Worm (Caenorhabditis elegans) whole organism, late embryonic: ENCODE measurements around the gene bbs-2.

Experiments
- K02D7.2 ChIP-seq: sonication (generic microtip); optimal IDR thresholded peaks from 2 replicates; lab custom pipeline; 2017; ENCODE audit warnings: mild to moderate bottlenecking, missing genetic modification characterization, missing compliant biosample characterization
- Y22D7AL.16 ChIP-seq: sonication (generic microtip); optimal IDR thresholded peaks from 2 replicates; lab custom pipeline; 2016; ENCODE audit warnings: missing genetic modification characterization, missing compliant biosample characterization
- ama-1 ChIP-seq: fragments of 150-350 bp; optimal IDR thresholded peaks from 2 replicates; lab custom pipeline; 2014
- ceh-14 ChIP-seq: sonication (generic microtip); optimal IDR thresholded peaks from 2 replicates; lab custom pipeline; 2016; ENCODE audit warnings: missing genotype, missing genetic modification characterization, missing compliant biosample characterization
- ceh-19 ChIP-seq: fragments of 200-800 bp; sonication (Bioruptor generic); optimal IDR thresholded peaks from 2 replicates; lab custom pipeline; 2018; ENCODE audit warnings: mild to moderate bottlenecking, missing genetic modification characterization, missing compliant biosample characterization
- ceh-2 ChIP-seq: sonication (generic microtip); optimal IDR thresholded peaks from 2 replicates; lab custom pipeline; 2016; ENCODE audit warnings: missing genotype, missing genetic modification characterization, missing compliant biosample characterization
- ceh-22 ChIP-seq: sonication (generic microtip); optimal IDR thresholded peaks from 2 replicates; lab custom pipeline; 2017; ENCODE audit warnings: missing biosample characterization, missing genetic modification characterization
- ceh-24 ChIP-seq: sonication (generic microtip); optimal IDR thresholded peaks from 2 replicates; lab custom pipeline; 2016; ENCODE audit warnings: mild to moderate bottlenecking, missing genetic modification characterization, missing compliant biosample characterization
- ceh-30 ChIP-seq: fragments of 150-350 bp; optimal IDR thresholded peaks from 2 replicates; lab custom pipeline; 2014; ENCODE audit warnings: missing biosample characterization, missing genetic modification characterization
- ceh-34 ChIP-seq: sonication (generic microtip); optimal IDR thresholded peaks from 2 replicates; lab custom pipeline; 2016; ENCODE audit warnings: mild to moderate bottlenecking, missing genetic modification characterization, missing compliant biosample characterization
- ceh-45 ChIP-seq: fragments of 200-800 bp; sonication (Bioruptor generic); IDR thresholded peaks from 2 replicates; pipeline ENCODE4 v1.3.6; 2022; ENCODE audit warnings: missing genetic modification reagents, missing genetic modification characterization, missing compliant biosample characterization
- ceh-6 ChIP-seq: fragments of 200-800 bp; sonication (Bioruptor generic); optimal IDR thresholded peaks from 2 replicates; lab custom pipeline; 2018; ENCODE audit warnings: mild to moderate bottlenecking, missing genetic modification characterization, missing compliant biosample characterization
- ceh-9 ChIP-seq: sonication (generic microtip); optimal IDR thresholded peaks from 2 replicates; lab custom pipeline; 2016; ENCODE audit warnings: mild to moderate bottlenecking, missing genetic modification characterization, inconsistent platforms, missing compliant biosample characterization
- che-1 ChIP-seq: sonication (generic microtip); optimal IDR thresholded peaks from 2 replicates; lab custom pipeline; 2016; ENCODE audit warnings: mild to moderate bottlenecking, missing genetic modification characterization, missing compliant biosample characterization
- dmd-4 ChIP-seq: sonication (generic microtip); optimal IDR thresholded peaks from 2 replicates; lab custom pipeline; 2016; ENCODE audit warnings: borderline replicate concordance, missing genetic modification characterization, missing compliant biosample characterization
- dve-1 ChIP-seq: sonication (generic microtip); optimal IDR thresholded peaks from 2 replicates; lab custom pipeline; 2017; ENCODE audit warnings: antibody characterized with exemption, mild to moderate bottlenecking, missing genetic modification characterization, missing compliant biosample characterization
- fax-1 ChIP-seq: sonication (generic microtip); optimal IDR thresholded peaks from 2 replicates; lab custom pipeline; 2016; ENCODE audit warnings: missing genotype, missing genetic modification characterization, missing compliant biosample characterization
- gmeb-2 ChIP-seq: sonication (generic microtip); optimal IDR thresholded peaks from 2 replicates; lab custom pipeline; 2016; ENCODE audit warnings: missing genetic modification characterization, inconsistent platforms, missing compliant biosample characterization
- hlh-13 ChIP-seq: fragments of 200-800 bp; sonication (Bioruptor generic); optimal IDR thresholded peaks from 2 replicates; lab custom pipeline; 2018; ENCODE audit warnings: mild to moderate bottlenecking, missing genetic modification characterization, missing compliant biosample characterization
- hlh-15 ChIP-seq: sonication (generic microtip); optimal IDR thresholded peaks from 2 replicates; lab custom pipeline; 2016; ENCODE audit warnings: missing genetic modification characterization, missing compliant biosample characterization
- hlh-30 ChIP-seq: sonication (generic microtip); optimal IDR thresholded peaks from 2 replicates; lab custom pipeline; 2017; ENCODE audit warnings: antibody characterized with exemption, missing genetic modification characterization, missing compliant biosample characterization; ENCODE audit not compliant: insufficient read depth
- hlh-6 ChIP-seq: sonication (generic microtip); optimal IDR thresholded peaks from 2 replicates; lab custom pipeline; 2016; ENCODE audit warnings: missing genotype, missing genetic modification characterization, missing compliant biosample characterization
- lim-6 ChIP-seq: sonication (generic microtip); optimal IDR thresholded peaks from 2 replicates; lab custom pipeline; 2016; ENCODE audit warnings: missing genetic modification characterization, missing compliant biosample characterization
- lin-11 ChIP-seq: fragments of 200-800 bp; sonication (Bioruptor generic); optimal IDR thresholded peaks from 2 replicates; lab custom pipeline; 2018; ENCODE audit warnings: mild to moderate bottlenecking, missing genetic modification characterization, missing compliant biosample characterization
- nhr-11 ChIP-seq: fragments of 150-350 bp; optimal IDR thresholded peaks from 2 replicates; lab custom pipeline; 2014; ENCODE audit warnings: missing biosample characterization, missing genetic modification characterization
- odd-2 ChIP-seq: sonication (generic microtip); optimal IDR thresholded peaks from 2 replicates; lab custom pipeline; 2017; ENCODE audit warnings: antibody characterized with exemption, mild to moderate bottlenecking, missing genetic modification characterization, missing compliant biosample characterization
- pag-3 ChIP-seq: sonication (generic microtip); optimal IDR thresholded peaks from 2 replicates; lab custom pipeline; 2016; ENCODE audit warnings: missing compliant biosample characterization, missing genetic modification characterization, borderline replicate concordance
- pha-4 ChIP-seq: fragments of 150-350 bp; optimal IDR thresholded peaks from 2 replicates; lab custom pipeline; 2018; ENCODE audit warnings: missing biosample characterization, missing genetic modification reagents, missing genetic modification characterization
- pros-1 ChIP-seq: fragments of 150-350 bp; optimal IDR thresholded peaks from 2 replicates; lab custom pipeline; 2014; ENCODE audit warnings: missing biosample characterization, missing genetic modification reagents, missing genetic modification characterization
- ref-2 ChIP-seq: sonication (generic microtip); optimal IDR thresholded peaks from 2 replicates; lab custom pipeline; 2016; ENCODE audit warnings: missing genetic modification characterization, missing compliant biosample characterization
- rnt-1 ChIP-seq: sonication (generic microtip); optimal IDR thresholded peaks from 2 replicates; lab custom pipeline; 2016; ENCODE audit warnings: missing genetic modification characterization, missing compliant biosample characterization
- sdc-2 ChIP-seq: sonication (generic microtip); optimal IDR thresholded peaks from 2 replicates; lab custom pipeline; 2016; ENCODE audit warnings: missing genotype, missing genetic modification characterization, missing compliant biosample characterization
- sox-4 ChIP-seq: sonication (generic microtip); optimal IDR thresholded peaks from 2 replicates; lab custom pipeline; 2017; ENCODE audit warnings: mild to moderate bottlenecking, missing genetic modification characterization, inconsistent platforms, missing compliant biosample characterization
- tbx-2 ChIP-seq: sonication (generic microtip); optimal IDR thresholded peaks from 2 replicates; lab custom pipeline; 2016; ENCODE audit warnings: missing genetic modification characterization, missing compliant biosample characterization
- unc-3 ChIP-seq, 2 experiments: fragments of 200-800 bp in 1 of 2; sonication (Bioruptor generic) in 1 of 2; sonication (generic microtip) in 1 of 2; conservative IDR thresholded peaks in 1 of 2; optimal IDR thresholded peaks in 1 of 2; 2 replicates each; pipeline versions ENCODE4 v1.3.6 to Lab custom; 2016 to 2022; ENCODE audit warnings: missing compliant biosample characterization in 2 of 2, missing genetic modification characterization in 2 of 2, missing genetic modification reagents in 1 of 2
- unc-55 ChIP-seq: sonication (generic microtip); optimal IDR thresholded peaks from 2 replicates; lab custom pipeline; 2017; ENCODE audit warnings: missing biosample characterization, missing genetic modification reagents, missing genetic modification characterization
- ztf-16 ChIP-seq: sonication (generic microtip); optimal IDR thresholded peaks from 2 replicates; lab custom pipeline; 2017; ENCODE audit warnings: missing genetic modification characterization, missing compliant biosample characterization

Gene bbs-2

ce11 chrIV:7956643-7957317 is 22.9 kb downstream of the bbs-2 start, which contains the start of gene csr-1:
csr-1 (plus strand) TSS chrIV:7957267.
- TF ChIP-seq hlh-6 (no peak), rnt-1 (no peak)

DNA sequence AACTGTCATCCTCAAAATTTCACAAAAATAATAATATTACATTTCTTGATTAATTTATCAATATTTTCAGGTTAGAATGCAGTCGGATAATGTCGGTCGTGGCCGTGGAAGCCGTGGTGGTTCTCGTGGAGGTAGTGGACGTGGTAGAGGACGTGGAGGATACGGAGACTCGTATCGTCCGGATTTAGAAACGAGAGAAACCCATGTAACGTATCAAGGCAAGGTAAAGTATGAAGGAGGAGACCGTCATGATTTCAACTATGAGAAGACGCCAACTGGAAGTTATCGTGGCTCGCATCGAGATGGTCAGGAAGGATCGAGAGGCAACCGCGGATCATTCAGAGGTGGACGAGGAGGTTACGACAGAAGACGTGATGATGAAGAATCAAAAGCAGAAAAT is 23.7 kb downstream of the bbs-2 start, which contains the start of gene frpr-10:
Gene frpr-10 (plus strand): TSS at position 301 of the 400 bp plus-strand sequence.
- TF ChIP-seq tbx-2 (tag; lab: Kevin White, UChicago) = no peak
- no peak for TF ChIP-seq ceh-24 (tag; lab: Kevin White, UChicago)
- no peak for TF ChIP-seq sdc-2 (tag; lab: Kevin White, UChicago)
- no peak for TF ChIP-seq pros-1 (tag; lab: Kevin White, UChicago)
- no peak for TF ChIP-seq pag-3 (tag; lab: Kevin White, UChicago)
- no peak for TF ChIP-seq hlh-6
- no peak for TF ChIP-seq ref-2 (tag; lab: Kevin White, UChicago)
- TF ChIP-seq ceh-14 (tag; lab: Kevin White, UChicago) = no peak
- no peak for TF ChIP-seq gmeb-2 (tag; lab: Kevin White, UChicago)
- TF ChIP-seq ceh-34 (tag; lab: Kevin White, UChicago) = no peak

- TF ChIP-seq ceh-30 (tag; lab: Kevin White, UChicago) = no peak
- no peak for TF ChIP-seq lin-11
- no peak for TF ChIP-seq fax-1 (tag; lab: Kevin White, UChicago)
- no peak for TF ChIP-seq unc-55 (GFP tag; lab: Kevin White, UChicago)
- no peak for TF ChIP-seq ceh-22 (tag; lab: Kevin White, UChicago)
- TF ChIP-seq ztf-16 (tag; lab: Kevin White, UChicago) = no peak
- TF ChIP-seq ceh-9 (tag; lab: Kevin White, UChicago) = no peak
- TF ChIP-seq ref-2 (tag; lab: Kevin White, UChicago) = no peak
- no peak for TF ChIP-seq unc-3 (GFP tag; conservative IDR thresholded peaks at IDR 0.05; lab: Robert Waterston, UW)
- TF ChIP-seq unc-3 (tag; optimal IDR thresholded peaks at IDR 0.05; lab: Kevin White, UChicago) = no peak
- no peak for TF ChIP-seq ceh-6
- TF ChIP-seq Y22D7AL.16 (tag; lab: Kevin White, UChicago) = no peak
- TF ChIP-seq ceh-2 = no peak
- no peak for TF ChIP-seq dve-1 (tag; lab: Kevin White, UChicago)
- no peak for TF ChIP-seq odd-2 (tag; lab: Kevin White, UChicago)
Observed at ce11 chrIV:7958092-7958491, 24.3 kb downstream of the bbs-2 start.

- TF ChIP-seq ceh-24 (tag; lab: Kevin White, UChicago) (no peak), dmd-4 (tag; lab: Kevin White, UChicago) (no peak), hlh-30 (no peak), ama-1 (no peak), lim-6 (tag; lab: Kevin White, UChicago) (no peak)
Observed at ce11 chrIV:7961889-7962342, 28.1 kb downstream of the bbs-2 start.

DNA sequence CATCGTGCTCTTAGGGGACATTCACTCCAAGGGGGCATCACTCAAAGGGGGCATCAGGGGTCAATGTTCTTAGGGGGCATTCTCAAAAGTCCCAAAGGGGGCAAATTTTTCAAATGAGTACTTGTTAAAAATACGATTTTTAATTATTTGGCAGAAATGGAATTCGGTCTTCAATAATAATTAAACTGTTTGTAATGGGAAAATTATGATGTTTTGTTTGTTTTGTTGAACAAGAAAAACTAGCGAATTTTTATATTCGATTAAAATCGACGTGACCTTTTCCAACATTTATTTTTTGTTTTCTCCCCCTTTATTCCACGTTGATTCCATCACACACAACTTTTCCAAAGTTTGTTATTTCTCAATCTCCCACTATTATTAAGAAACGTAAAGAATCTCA is 33.2 kb downstream of the bbs-2 start, which contains the start of gene F57H12.5:
Gene F57H12.5 (plus strand): TSS at position 301 of the 400 bp plus-strand sequence.
- TF ChIP-seq gmeb-2 (tag; lab: Kevin White, UChicago) = no peak
- TF ChIP-seq ceh-24 (tag; lab: Kevin White, UChicago) = no peak
- no peak for TF ChIP-seq ceh-2
- TF ChIP-seq sox-4 (tag; lab: Kevin White, UChicago) = no peak
- TF ChIP-seq sdc-2 (tag; lab: Kevin White, UChicago) = no peak
- TF ChIP-seq ceh-6 = no peak
- TF ChIP-seq ceh-45 = no peak
- no peak for TF ChIP-seq nhr-11 (tag; lab: Kevin White, UChicago)
- TF ChIP-seq hlh-15 (tag; lab: Kevin White, UChicago) = no peak
- no peak for TF ChIP-seq pha-4 (tag; lab: Kevin White, UChicago)
- TF ChIP-seq ceh-19 = no peak
- TF ChIP-seq hlh-13 (GFP tag; lab: Kevin White, UChicago) = no peak
- TF ChIP-seq K02D7.2 = no peak
- no peak for TF ChIP-seq che-1
- TF ChIP-seq ref-2 (tag; lab: Kevin White, UChicago) = no peak
- TF ChIP-seq ama-1 = no peak
